Fruit fly (Drosophila melanogaster) whole organism, embryonic: Measurements from ENCODE around the gene mmd.

Experiments
- Adf1 ChIP-seq: fragments of 200-800 bp; sonication (Bioruptor generic); IDR thresholded peaks from 2 replicates; pipeline ENCODE4 v1.3.6; 2022; ENCODE audit warnings: missing biosample characterization, missing genetic modification characterization
- BEAF-32 ChIP-seq: fragments of 200-800 bp; sonication (Bioruptor generic); optimal IDR thresholded peaks from 3 replicates; lab custom pipeline; 2017; ENCODE audit warnings: missing biosample characterization, missing genetic modification characterization, mild to moderate bottlenecking, moderate library complexity, missing genetic modification reagents
- CG10267 ChIP-seq: fragments of 200-800 bp; sonication (Bioruptor generic); optimal IDR thresholded peaks from 2 replicates; lab custom pipeline; 2018; ENCODE audit warnings: missing biosample characterization, mild to moderate bottlenecking, missing genetic modification characterization, moderate library complexity
- CG10321 ChIP-seq: fragments of 200-800 bp; sonication (Bioruptor generic); IDR thresholded peaks from 2 replicates; pipeline ENCODE4 v1.3.6; 2022; ENCODE audit warnings: missing biosample characterization, missing genetic modification characterization
- CG10959 ChIP-seq: fragments of 200-800 bp; sonication (Bioruptor generic); IDR thresholded peaks from 2 replicates; pipeline ENCODE4 v1.3.6; 2022; ENCODE audit warnings: missing biosample characterization, missing genetic modification characterization
- CG11695 ChIP-seq: fragments of 200-800 bp; sonication (Bioruptor generic); IDR thresholded peaks from 3 replicates; pipeline ENCODE4 v1.3.6; 2022; ENCODE audit warnings: missing biosample characterization, missing genetic modification characterization
- CG12071 ChIP-seq: fragments of 200-800 bp; sonication (Bioruptor generic); optimal IDR thresholded peaks from 3 replicates; lab custom pipeline; 2018; ENCODE audit warnings: missing biosample characterization, mild to moderate bottlenecking, missing genetic modification characterization
- CG12769 ChIP-seq: fragments of 200-800 bp; sonication (Bioruptor generic); optimal IDR thresholded peaks from 2 replicates; lab custom pipeline; 2019; ENCODE audit warnings: missing biosample characterization, mild to moderate bottlenecking, missing genetic modification characterization, moderate library complexity
- CG14050 ChIP-seq: fragments of 200-800 bp; sonication (Bioruptor generic); IDR thresholded peaks from 3 replicates; pipeline ENCODE4 v1.3.6; 2022; ENCODE audit warnings: missing biosample characterization, missing genetic modification characterization
- CG14710 ChIP-seq: fragments of 200-800 bp; sonication (Bioruptor generic); optimal IDR thresholded peaks from 3 replicates; lab custom pipeline; 2019; ENCODE audit warnings: missing biosample characterization, mild to moderate bottlenecking, missing genetic modification characterization, moderate library complexity
- CG15011 ChIP-seq: fragments of 200-800 bp; sonication (Bioruptor generic); optimal IDR thresholded peaks from 3 replicates; lab custom pipeline; 2018; ENCODE audit warnings: missing biosample characterization, mild to moderate bottlenecking, missing genetic modification characterization
- CG15696 ChIP-seq: fragments of 200-800 bp; sonication (Bioruptor generic); optimal IDR thresholded peaks from 2 replicates; lab custom pipeline; 2019; ENCODE audit warnings: missing biosample characterization, mild to moderate bottlenecking, missing genetic modification characterization, moderate library complexity
- CG2889 ChIP-seq: fragments of 200-800 bp; sonication (Bioruptor generic); IDR thresholded peaks from 3 replicates; pipeline ENCODE4 v1.3.6; 2022; ENCODE audit warnings: missing biosample characterization, missing genetic modification characterization
- CG31441 ChIP-seq: fragments of 200-800 bp; sonication (Bioruptor generic); IDR thresholded peaks from 2 replicates; pipeline ENCODE4 v1.3.6; 2022; ENCODE audit warnings: missing biosample characterization, missing genetic modification characterization
- CG3163 ChIP-seq: fragments of 200-800 bp; sonication (Bioruptor generic); optimal IDR thresholded peaks from 3 replicates; lab custom pipeline; 2016; ENCODE audit warnings: missing biosample characterization, missing genetic modification characterization
- CG4328 ChIP-seq: fragments of 200-800 bp; sonication (Bioruptor generic); optimal IDR thresholded peaks from 3 replicates; lab custom pipeline; 2017; ENCODE audit warnings: missing biosample characterization, missing genetic modification reagents, missing genetic modification characterization
- CG4730 ChIP-seq: fragments of 200-800 bp; sonication (Bioruptor generic); IDR thresholded peaks from 2 replicates; pipeline ENCODE4 v1.3.6; 2022; ENCODE audit warnings: missing biosample characterization, missing genetic modification characterization
- CG4820 ChIP-seq: fragments of 200-800 bp; sonication (Bioruptor generic); optimal IDR thresholded peaks from 3 replicates; lab custom pipeline; 2016; ENCODE audit warnings: missing biosample characterization, missing genetic modification characterization
- CG7357 ChIP-seq: fragments of 200-800 bp; sonication (Bioruptor generic); IDR thresholded peaks from 3 replicates; pipeline ENCODE4 v1.3.6; 2022; ENCODE audit warnings: missing biosample characterization, missing genetic modification characterization
- CG7372 ChIP-seq: fragments of 200-800 bp; sonication (Bioruptor generic); IDR thresholded peaks from 2 replicates; pipeline ENCODE4 v1.3.6; 2022; ENCODE audit warnings: missing biosample characterization, missing genetic modification characterization
- CG7745 ChIP-seq: fragments of 200-800 bp; sonication (Bioruptor generic); optimal IDR thresholded peaks from 2 replicates; lab custom pipeline; 2018; ENCODE audit warnings: missing biosample characterization, mild to moderate bottlenecking, missing genetic modification characterization, moderate library complexity
- CG7928 ChIP-seq: fragments of 200-800 bp; sonication (Bioruptor generic); optimal IDR thresholded peaks from 2 replicates; lab custom pipeline; 2017; ENCODE audit warnings: missing biosample characterization, mild to moderate bottlenecking, missing genetic modification characterization
- CG9797 ChIP-seq: fragments of 200-800 bp; sonication (Bioruptor generic); optimal IDR thresholded peaks from 3 replicates; lab custom pipeline; 2018; ENCODE audit warnings: missing biosample characterization, mild to moderate bottlenecking, missing genetic modification characterization
- CHES-1-like ChIP-seq: fragments of 200-800 bp; sonication (Bioruptor generic); optimal IDR thresholded peaks from 2 replicates; lab custom pipeline; 2016; ENCODE audit warnings: missing biosample characterization, missing genetic modification characterization
- D19B ChIP-seq: fragments of 200-800 bp; sonication (Bioruptor generic); optimal IDR thresholded peaks from 2 replicates; lab custom pipeline; 2017; ENCODE audit warnings: missing biosample characterization, mild to moderate bottlenecking, missing genetic modification characterization
- Dek ChIP-seq: fragments of 200-800 bp; sonication (Bioruptor generic); optimal IDR thresholded peaks from 3 replicates; lab custom pipeline; 2019; ENCODE audit warnings: missing biosample characterization, mild to moderate bottlenecking, missing genetic modification characterization, moderate library complexity
- Med ChIP-seq: fragments of 200-800 bp; sonication (Bioruptor generic); peaks from one replicate; lab custom pipeline; 2016; ENCODE audit warnings: missing biosample characterization, missing genetic modification characterization, mild to moderate bottlenecking, inconsistent platforms, moderate library complexity
- Mrtf ChIP-seq: fragments of 200-800 bp; sonication (Bioruptor generic); IDR thresholded peaks from 3 replicates; pipeline ENCODE4 v1.3.6; 2022; ENCODE audit warnings: missing biosample characterization, missing genetic modification characterization
- NK7.1 ChIP-seq: fragments of 200-800 bp; sonication (Bioruptor generic); optimal IDR thresholded peaks from 3 replicates; lab custom pipeline; 2016; ENCODE audit warnings: missing biosample characterization, missing genetic modification characterization
- Neu2 ChIP-seq: fragments of 200-800 bp; sonication (Bioruptor generic); optimal IDR thresholded peaks from 3 replicates; lab custom pipeline; 2016; ENCODE audit warnings: missing biosample characterization, missing genetic modification characterization, borderline replicate concordance
- Rfx ChIP-seq: fragments of 200-800 bp; sonication (Bioruptor generic); IDR thresholded peaks from 2 replicates; pipeline ENCODE4 v1.3.6; 2022; ENCODE audit warnings: missing biosample characterization, missing genetic modification characterization
- YL-1 ChIP-seq: fragments of 200-800 bp; sonication (Bioruptor generic); optimal IDR thresholded peaks from 3 replicates; lab custom pipeline; 2017; ENCODE audit warnings: missing biosample characterization, mild to moderate bottlenecking, missing genetic modification characterization
- aop ChIP-seq: fragments of 200-800 bp; sonication (Bioruptor generic); IDR thresholded peaks from 2 replicates; pipeline ENCODE4 v1.3.6; 2022; ENCODE audit warnings: missing biosample characterization, missing genetic modification characterization
- bowl ChIP-seq: fragments of 200-800 bp; sonication (Bioruptor generic); IDR thresholded peaks from 2 replicates; pipeline ENCODE4 v1.3.6; 2022; ENCODE audit warnings: missing biosample characterization, missing genetic modification characterization
- chm ChIP-seq: fragments of 200-800 bp; sonication (Bioruptor generic); IDR thresholded peaks from 2 replicates; pipeline ENCODE4 v1.3.6; 2022; ENCODE audit warnings: missing biosample characterization, missing genetic modification characterization
- croc ChIP-seq: fragments of 200-800 bp; sonication (Bioruptor generic); conservative IDR thresholded peaks from 3 replicates; pipeline ENCODE4 v1.3.6; 2022; ENCODE audit warnings: missing biosample characterization, missing genetic modification characterization
- cwo ChIP-seq: fragments of 200-800 bp; sonication (Bioruptor generic); optimal IDR thresholded peaks from 3 replicates; lab custom pipeline; 2017; ENCODE audit warnings: missing biosample characterization, missing genetic modification characterization, mild to moderate bottlenecking, moderate library complexity, missing genetic modification reagents
- dpn ChIP-seq, 2 experiments: fragments of 200-800 bp; sonication (Bioruptor generic); optimal IDR thresholded peaks; 3 replicates each; lab custom pipeline; 2016; ENCODE audit warnings: missing biosample characterization in 2 of 2, missing genetic modification characterization in 2 of 2
- esg ChIP-seq: fragments of 200-800 bp; sonication (Bioruptor generic); conservative IDR thresholded peaks from 2 replicates; pipeline ENCODE4 v1.3.6; 2022; ENCODE audit warnings: missing biosample characterization, missing genetic modification characterization
- eve ChIP-seq, 2 experiments: fragments of >200 bp; optimal IDR thresholded peaks; 2 replicates each; lab custom pipeline; 2017; ENCODE audit warnings: missing biosample characterization in 2 of 2, missing genetic modification characterization in 2 of 2
- grau ChIP-seq: fragments of 200-800 bp; optimal IDR thresholded peaks from 3 replicates; lab custom pipeline; 2019; ENCODE audit warnings: missing biosample characterization, mild to moderate bottlenecking, missing genetic modification characterization, moderate library complexity
- ham ChIP-seq: fragments of 200-800 bp; sonication (Bioruptor generic); IDR thresholded peaks from 2 replicates; pipeline ENCODE4 v1.3.6; 2022; ENCODE audit warnings: missing biosample characterization, missing genetic modification characterization
- lola ChIP-seq, 3 experiments: fragments of >200 bp in 2 of 3; fragments of 200-800 bp in 1 of 3; sonication (Bioruptor generic) in 1 of 3; optimal IDR thresholded peaks; 2 replicates each; lab custom pipeline; 2017 to 2019; ENCODE audit warnings: missing biosample characterization in 3 of 3, missing genetic modification characterization in 3 of 3, mild to moderate bottlenecking in 1 of 3, moderate library complexity in 1 of 3
- mld ChIP-seq: fragments of 200-800 bp; sonication (Bioruptor generic); IDR thresholded peaks from 3 replicates; pipeline ENCODE4 v1.3.6; 2022; ENCODE audit warnings: missing biosample characterization, missing genetic modification characterization; ENCODE audit not compliant: partially characterized antibody
- ro ChIP-seq: fragments of 200-800 bp; sonication (Bioruptor generic); IDR thresholded peaks from 2 replicates; pipeline ENCODE4 v1.3.6; 2022; ENCODE audit warnings: missing biosample characterization, missing genetic modification characterization
- schlank ChIP-seq: fragments of 200-800 bp; sonication (Bioruptor generic); optimal IDR thresholded peaks from 2 replicates; lab custom pipeline; 2018; ENCODE audit warnings: missing biosample characterization, mild to moderate bottlenecking, missing genetic modification characterization
- sd ChIP-seq: fragments of 200-800 bp; sonication (Bioruptor generic); optimal IDR thresholded peaks from 3 replicates; lab custom pipeline; 2018; ENCODE audit warnings: missing biosample characterization, mild to moderate bottlenecking, missing genetic modification characterization, moderate library complexity
- slp2 ChIP-seq: fragments of 200-800 bp; sonication (Bioruptor generic); optimal IDR thresholded peaks from 2 replicates; lab custom pipeline; 2016; ENCODE audit warnings: missing biosample characterization, missing genetic modification characterization
- sr ChIP-seq: fragments of 200-800 bp; sonication (Bioruptor generic); IDR thresholded peaks from 3 replicates; pipeline ENCODE4 v1.3.6; 2022; ENCODE audit warnings: missing biosample characterization, missing genetic modification characterization
- trh ChIP-seq: fragments of 200-800 bp; sonication (Bioruptor generic); optimal IDR thresholded peaks from 2 replicates; lab custom pipeline; 2016; ENCODE audit warnings: missing biosample characterization, missing genetic modification characterization
- vfl ChIP-seq: fragments of 200-800 bp; sonication (Bioruptor generic); optimal IDR thresholded peaks from 2 replicates; lab custom pipeline; 2016; ENCODE audit warnings: missing biosample characterization, missing genetic modification characterization
- zfh2 ChIP-seq: fragments of 200-800 bp; sonication (Bioruptor generic); optimal IDR thresholded peaks from 2 replicates; lab custom pipeline; 2016; ENCODE audit warnings: missing biosample characterization, missing genetic modification characterization

The mmd gene

dm6 chrX:15986654-15987053 lies 13.7 kb upstream of the mmd start, which contains the start of gene ND-20 (continued):
- no peak for TF ChIP-seq CG10959 (GFP tag; lab: Robert Waterston, UW)
- TF ChIP-seq croc = no peak
- TF ChIP-seq trh (GFP tag; lab: Kevin White, UChicago) = no peak
- no peak for TF ChIP-seq CG31441 (GFP tag; lab: Robert Waterston, UW)
- peak; percentile 47 for TF ChIP-seq zfh2
- no peak for TF ChIP-seq CG7372 (GFP tag; lab: Robert Waterston, UW)
- no peak for TF ChIP-seq Mrtf (GFP tag; lab: Robert Waterston, UW)
- TF ChIP-seq sd (tag; lab: Kevin White, UChicago) = no peak
- TF ChIP-seq CG11695 (GFP tag; lab: Robert Waterston, UW) = no peak
- no peak for TF ChIP-seq Adf1
- TF ChIP-seq CG15696 = no peak
- peak; percentile 26 for TF ChIP-seq CG10267
- TF ChIP-seq Dek = no peak
- TF ChIP-seq ro (GFP tag; lab: Robert Waterston, UW) = no peak
- TF ChIP-seq CG12769 (tag; lab: Kevin White, UChicago) = no peak
- no peak for TF ChIP-seq CG4328
- no peak for TF ChIP-seq CG15011 (GFP tag; lab: Kevin White, UChicago)
- no peak for TF ChIP-seq bowl (GFP tag; lab: Robert Waterston, UW)
- no peak for TF ChIP-seq chm (GFP tag; lab: Robert Waterston, UW)
- peak; percentile 88 for TF ChIP-seq Med
- peak; percentile 57 for TF ChIP-seq BEAF-32 (GFP tag; lab: Kevin White, UChicago)
- TF ChIP-seq Rfx (GFP tag; lab: Robert Waterston, UW) = 0 out of 2 replicates have a peak, but pooled peaks have one; percentile 42
- TF ChIP-seq D19B (GFP tag; lab: Kevin White, UChicago) = no peak
- peak in 1 of 2 experiments; percentile 17 for TF ChIP-seq dpn (GFP tag; optimal IDR thresholded peaks at IDR 0.05; lab: Kevin White, UChicago)
- no peak for TF ChIP-seq CG4820
- TF ChIP-seq cwo (GFP tag; lab: Kevin White, UChicago) = no peak
- TF ChIP-seq schlank (tag; lab: Kevin White, UChicago) = no peak
- TF ChIP-seq mld (GFP tag; lab: Robert Waterston, UW) = no peak
- no peak for TF ChIP-seq CG10321
- no peak for TF ChIP-seq CG2889
- TF ChIP-seq eve (GFP tag; optimal IDR thresholded peaks at IDR 0.05; lab: Kevin White, UChicago) = no peak
- no peak for TF ChIP-seq ham (GFP tag; lab: Robert Waterston, UW)
- no peak for TF ChIP-seq CG7928 (GFP tag; lab: Kevin White, UChicago)
- peak; percentile 61 for TF ChIP-seq YL-1 (GFP tag; lab: Kevin White, UChicago)
- peak in 1 of 3 experiments; percentile 99 for TF ChIP-seq lola (GFP tag; optimal IDR thresholded peaks at IDR 0.05; lab: Kevin White, UChicago)
- TF ChIP-seq CG14710 (tag; lab: Kevin White, UChicago) = peak; percentile 65
- no peak for TF ChIP-seq NK7.1 (GFP tag; lab: Kevin White, UChicago)
- no peak for TF ChIP-seq vfl (GFP tag; lab: Kevin White, UChicago)
- no peak for TF ChIP-seq CG7745 (tag; lab: Kevin White, UChicago)
- TF ChIP-seq Neu2 (GFP tag; lab: Kevin White, UChicago) = peak; percentile 66
- TF ChIP-seq CHES-1-like (GFP tag; lab: Kevin White, UChicago) = peak; percentile 43
- TF ChIP-seq CG4730 (GFP tag; lab: Robert Waterston, UW) = no peak
- no peak for TF ChIP-seq slp2 (GFP tag; lab: Kevin White, UChicago)
- no peak for TF ChIP-seq aop
- peak; percentile 40 for TF ChIP-seq grau (tag; lab: Kevin White, UChicago)
- no peak for TF ChIP-seq CG12071 (GFP tag; lab: Kevin White, UChicago)
- TF ChIP-seq CG7357 = peak; percentile 98
- no peak for TF ChIP-seq CG3163 (GFP tag; lab: Kevin White, UChicago)
- TF ChIP-seq sr (GFP tag; lab: Robert Waterston, UW) = no peak
- no peak for TF ChIP-seq CG14050
- no peak for TF ChIP-seq esg (GFP tag; lab: Robert Waterston, UW)
- peak; percentile 81 for TF ChIP-seq CG9797 (GFP tag; lab: Kevin White, UChicago)
